Worm (Caenorhabditis elegans): Measurements from ENCODE around the gene lgc-39.

- no peak for TF ChIP-seq dve-1 (tag; optimal IDR thresholded peaks at IDR 0.05)
- TF ChIP-seq elt-2 (tag; optimal IDR thresholded peaks at IDR 0.05), result no peak
Measured at ce11 chrV:7216016-7216415, 40.7 kb downstream of the lgc-39 start.

All from whole organism, late embryonic.